1 fruit fly cellular context compared by ENCODE assay signal in genomic region chrX:2581793-2582503, dm6.
A peak's percentile ranks its signal among the peaks of the same experiment; 100 is the strongest.
TF ChIP-seq lines count a peak whose summit lies in the region.

No protein-coding gene starts in this region.

TF ChIP-seq in whole organism, embryonic, 481 proteins besides CTCF, POLR2A, EP300 and RAD21 (continued from another document and continues in another):
- TF ChIP-seq CG9932 (GFP tag; IDR thresholded peaks at IDR 0.05; lab: Robert Waterston, UW) (peak; percentile 81), so (GFP tag; IDR thresholded peaks at IDR 0.05; lab: Robert Waterston, UW) (peak; percentile 81; the same call in 2 of the 3 replicates), Optix (GFP tag; IDR thresholded peaks at IDR 0.05; lab: Robert Waterston, UW) (peak; percentile 71; the same call in 2 of the 3 replicates), unc-4 (GFP tag; IDR thresholded peaks at IDR 0.05; lab: Robert Waterston, UW; ENCODE audit: partially characterized antibody) (no peak), CG10267 (tag; optimal IDR thresholded peaks at IDR 0.05; lab: Kevin White, UChicago) (peak; percentile 52), CG6813 (GFP tag; optimal IDR thresholded peaks at IDR 0.05; lab: Kevin White, UChicago) (peak; percentile 74), CHES-1-like (GFP tag; optimal IDR thresholded peaks at IDR 0.05; lab: Kevin White, UChicago) (peak; percentile 79), grau (tag; optimal IDR thresholded peaks at IDR 0.05; lab: Kevin White, UChicago) (peak; percentile 73), her (GFP tag; optimal IDR thresholded peaks at IDR 0.05; lab: Kevin White, UChicago) (peak; percentile 84), CG1602 (GFP tag; optimal IDR thresholded peaks at IDR 0.05; lab: Kevin White, UChicago) (peak; percentile 23), CG18619 (GFP tag; optimal IDR thresholded peaks at IDR 0.05; lab: Kevin White, UChicago) (peak; percentile 75), dysf (GFP tag; IDR thresholded peaks at IDR 0.05; lab: Robert Waterston, UW) (peak; percentile 88), Xrp1 (GFP tag; IDR thresholded peaks at IDR 0.05; lab: Robert Waterston, UW) (peak; percentile 71), Hand (GFP tag; optimal IDR thresholded peaks at IDR 0.05; lab: Kevin White, UChicago) (peak; percentile 79), CG32532 (GFP tag; IDR thresholded peaks at IDR 0.05; lab: Robert Waterston, UW) (peak; percentile 88), CG11560 (tag; IDR thresholded peaks at IDR 0.05; lab: Robert Waterston, UW) (peak; percentile 58; the same call in 2 of the 3 replicates), pnt (GFP tag; optimal IDR thresholded peaks at IDR 0.05; lab: Kevin White, UChicago) (peak; percentile 70), CG12744 (GFP tag; optimal IDR thresholded peaks at IDR 0.05; lab: Kevin White, UChicago) (peak; percentile 41), gfzf (GFP tag; optimal IDR thresholded peaks at IDR 0.05; lab: Kevin White, UChicago) (no peak), CG4617 (GFP tag; optimal IDR thresholded peaks at IDR 0.05; lab: Kevin White, UChicago; ENCODE audit: borderline replicate concordance) (peak; percentile 21), MESR4 (GFP tag; optimal IDR thresholded peaks at IDR 0.05; lab: Kevin White, UChicago) (no peak), CG10462 (GFP tag; optimal IDR thresholded peaks at IDR 0.05; lab: Kevin White, UChicago) (peak; percentile 13), CG18262 (tag; optimal IDR thresholded peaks at IDR 0.05; lab: Kevin White, UChicago) (peak; percentile 40), row (GFP tag; IDR thresholded peaks at IDR 0.05; lab: Robert Waterston, UW) (peak; percentile 85), CG6854 (GFP tag; optimal IDR thresholded peaks at IDR 0.05; lab: Kevin White, UChicago) (peak; percentile 78), shn (GFP tag; optimal IDR thresholded peaks at IDR 0.05; lab: Kevin White, UChicago) (peak; percentile 71), abd-A (tag; optimal IDR thresholded peaks at IDR 0.05; lab: Kevin White, UChicago) (peak; percentile 33), ash1 (GFP tag; optimal IDR thresholded peaks at IDR 0.05; lab: Kevin White, UChicago) (no peak), Jarid2 (GFP tag; optimal IDR thresholded peaks at IDR 0.05; lab: Kevin White, UChicago) (peak; percentile 26), CG6765 (GFP tag; optimal IDR thresholded peaks at IDR 0.05; lab: Kevin White, UChicago) (peak; percentile 76), mam (GFP tag; optimal IDR thresholded peaks at IDR 0.05; lab: Kevin White, UChicago) (peak; percentile 80), Ssrp (tag; optimal IDR thresholded peaks at IDR 0.05; lab: Kevin White, UChicago) (peak; percentile 34), Abd-B (GFP tag; optimal IDR thresholded peaks at IDR 0.05; lab: Kevin White, UChicago) (peak; percentile 50), slou (GFP tag; optimal IDR thresholded peaks at IDR 0.05; lab: Kevin White, UChicago) (peak; percentile 53), Dek (tag; optimal IDR thresholded peaks at IDR 0.05; lab: Kevin White, UChicago) (peak; percentile 67), Six4 (GFP tag; optimal IDR thresholded peaks at IDR 0.05; lab: Kevin White, UChicago) (peak; percentile 41), croc (GFP tag; conservative IDR thresholded peaks at IDR 0.05; lab: Robert Waterston, UW) (no peak), CG3995 (GFP tag; optimal IDR thresholded peaks at IDR 0.05; lab: Kevin White, UChicago) (peak; percentile 8), CG34376 (GFP tag; optimal IDR thresholded peaks at IDR 0.05; lab: Kevin White, UChicago) (no peak), inv (GFP tag; IDR thresholded peaks at IDR 0.05; lab: Robert Waterston, UW; ENCODE audit: partially characterized antibody) (no peak), mirr (GFP tag; optimal IDR thresholded peaks at IDR 0.05; lab: Kevin White, UChicago) (no peak), CG11398 (GFP tag; optimal IDR thresholded peaks at IDR 0.05; lab: Kevin White, UChicago) (peak; percentile 52), br (optimal IDR thresholded peaks at IDR 0.05; lab: Kevin White, UChicago) (no peak), CG18011 (GFP tag; optimal IDR thresholded peaks at IDR 0.05; lab: Kevin White, UChicago) (peak; percentile 53), maf-S (GFP tag; optimal IDR thresholded peaks at IDR 0.05; lab: Kevin White, UChicago) (peak; percentile 63), Ets97D (GFP tag; optimal IDR thresholded peaks at IDR 0.05; lab: Kevin White, UChicago) (peak; percentile 24), HLHmδ (GFP tag; optimal IDR thresholded peaks at IDR 0.05; lab: Kevin White, UChicago) (no peak), CG5180 (GFP tag; optimal IDR thresholded peaks at IDR 0.05; lab: Kevin White, UChicago) (peak; percentile 3), Elba2 (GFP tag; optimal IDR thresholded peaks at IDR 0.05; lab: Kevin White, UChicago) (no peak), CG3065 (GFP tag; optimal IDR thresholded peaks at IDR 0.05; lab: Kevin White, UChicago) (no peak), cas (GFP tag; IDR thresholded peaks at IDR 0.05; lab: Robert Waterston, UW) (peak; percentile 62; the same call in 1 of the 2 replicates), ttk (GFP tag; IDR thresholded peaks at IDR 0.05; lab: Robert Waterston, UW) (peak; percentile 76), pum (GFP tag; optimal IDR thresholded peaks at IDR 0.05; lab: Kevin White, UChicago) (peak; percentile 69), D19A (tag; optimal IDR thresholded peaks at IDR 0.05; lab: Kevin White, UChicago) (peak; percentile 33), ro (GFP tag; IDR thresholded peaks at IDR 0.05; lab: Robert Waterston, UW) (no peak), CG17385 (GFP tag; optimal IDR thresholded peaks at IDR 0.05; lab: Kevin White, UChicago) (peak; percentile 71), cato (GFP tag; optimal IDR thresholded peaks at IDR 0.05; lab: Kevin White, UChicago; ENCODE audit: borderline replicate concordance) (peak; percentile 14), lbe (GFP tag; optimal IDR thresholded peaks at IDR 0.05; lab: Kevin White, UChicago) (no peak), CrebB (tag; optimal IDR thresholded peaks at IDR 0.05; lab: Kevin White, UChicago) (peak; percentile 33), Oli (tag; optimal IDR thresholded peaks at IDR 0.05; lab: Kevin White, UChicago) (peak; percentile 72), ac (GFP tag; optimal IDR thresholded peaks at IDR 0.05; lab: Kevin White, UChicago) (no peak), CG12071 (GFP tag; optimal IDR thresholded peaks at IDR 0.05; lab: Kevin White, UChicago) (peak; percentile 82), wor (GFP tag; IDR thresholded peaks at IDR 0.05; lab: Robert Waterston, UW) (peak; percentile 32; the same call in 1 of the 2 replicates), Xbp1 (GFP tag; optimal IDR thresholded peaks at IDR 0.05; lab: Kevin White, UChicago) (peak; percentile 77), seq (GFP tag; IDR thresholded peaks at IDR 0.05; lab: Robert Waterston, UW) (peak; percentile 80), kay (GFP tag; optimal IDR thresholded peaks at IDR 0.05; lab: Kevin White, UChicago) (peak; percentile 33), tio (GFP tag; optimal IDR thresholded peaks at IDR 0.05; lab: Kevin White, UChicago) (peak; percentile 64), jigr1 (GFP tag; IDR thresholded peaks at IDR 0.05; lab: Robert Waterston, UW) (no peak), Hmx (GFP tag; optimal IDR thresholded peaks at IDR 0.05; lab: Kevin White, UChicago) (no peak), bsh (GFP tag; optimal IDR thresholded peaks at IDR 0.05; lab: Kevin White, UChicago) (peak in 1 of 2 experiments; percentile 48), Myb (GFP tag; optimal IDR thresholded peaks at IDR 0.05; lab: Kevin White, UChicago) (peak; percentile 69), CG7271 (tag; optimal IDR thresholded peaks at IDR 0.05; lab: Kevin White, UChicago) (no peak), CG7556 (GFP tag; optimal IDR thresholded peaks at IDR 0.05; lab: Kevin White, UChicago) (peak; percentile 84), CG10959 (GFP tag; IDR thresholded peaks at IDR 0.05; lab: Robert Waterston, UW) (no peak), gsb-n (tag; optimal IDR thresholded peaks at IDR 0.05; lab: Kevin White, UChicago) (no peak), crol (GFP tag; IDR thresholded peaks at IDR 0.05; lab: Robert Waterston, UW) (no peak), pita (GFP tag; optimal IDR thresholded peaks at IDR 0.05; lab: Kevin White, UChicago) (no peak), grn (GFP tag; optimal IDR thresholded peaks at IDR 0.05; lab: Kevin White, UChicago) (no peak), Rfx (GFP tag; IDR thresholded peaks at IDR 0.05; lab: Robert Waterston, UW) (peak; percentile 87), CG13894 (tag; optimal IDR thresholded peaks at IDR 0.05; lab: Kevin White, UChicago) (peak; percentile 60), dm (GFP tag; optimal IDR thresholded peaks at IDR 0.05; lab: Kevin White, UChicago) (peak; percentile 44), CG2889 (GFP tag; IDR thresholded peaks at IDR 0.05; lab: Robert Waterston, UW) (peak; percentile 76; the same call in 1 of the 3 replicates), zf30C (GFP tag; optimal IDR thresholded peaks at IDR 0.05; lab: Kevin White, UChicago) (peak; percentile 27), tup (GFP tag; optimal IDR thresholded peaks at IDR 0.05; lab: Kevin White, UChicago) (peak; percentile 54), gcm (GFP tag; optimal IDR thresholded peaks at IDR 0.05; lab: Kevin White, UChicago) (no peak), sim (GFP tag; IDR thresholded peaks at IDR 0.05; lab: Robert Waterston, UW) (no peak), lilli (GFP tag; optimal IDR thresholded peaks at IDR 0.05; lab: Kevin White, UChicago) (peak; percentile 86), al (GFP tag; IDR thresholded peaks at IDR 0.05; lab: Robert Waterston, UW) (peak; percentile 46), CG8478 (optimal IDR thresholded peaks at IDR 0.05; lab: Kevin White, UChicago) (no peak), CG7357 (GFP tag; IDR thresholded peaks at IDR 0.05; lab: Robert Waterston, UW) (peak; percentile 70), Ravus (GFP tag; IDR thresholded peaks at IDR 0.05; lab: Robert Waterston, UW) (peak; percentile 51), CG17829 (tag; optimal IDR thresholded peaks at IDR 0.05; lab: Kevin White, UChicago) (peak; percentile 1), CG14441 (GFP tag; IDR thresholded peaks at IDR 0.05; lab: Robert Waterston, UW) (peak; percentile 84), ssp (GFP tag; IDR thresholded peaks at IDR 0.05; lab: Robert Waterston, UW) (peak; percentile 65), CG10147 (GFP tag; optimal IDR thresholded peaks at IDR 0.05; lab: Kevin White, UChicago) (peak; percentile 69), CG11456 (GFP tag; IDR thresholded peaks at IDR 0.05; lab: Robert Waterston, UW) (peak; percentile 79), CG10431 (GFP tag; optimal IDR thresholded peaks at IDR 0.05; lab: Kevin White, UChicago) (no peak), Doc2 (GFP tag; IDR thresholded peaks at IDR 0.05; lab: Robert Waterston, UW) (peak; percentile 43; the same call in 1 of the 2 replicates), CG12299 (tag; optimal IDR thresholded peaks at IDR 0.05; lab: Kevin White, UChicago) (peak; percentile 33), tna (GFP tag; IDR thresholded peaks at IDR 0.05; lab: Robert Waterston, UW; ENCODE audit: partially characterized antibody) (no peak), hth (optimal IDR thresholded peaks at IDR 0.05; lab: Kevin White, UChicago) (no peak), Lim3 (GFP tag; IDR thresholded peaks at IDR 0.05; lab: Robert Waterston, UW) (0 out of 2 replicates have a peak, but pooled peaks have one; percentile 18), NfI (GFP tag; optimal IDR thresholded peaks at IDR 0.05; lab: Kevin White, UChicago) (peak; percentile 74), CG2875 (GFP tag; optimal IDR thresholded peaks at IDR 0.05; lab: Kevin White, UChicago) (peak; percentile 26), NK7.1 (GFP tag; optimal IDR thresholded peaks at IDR 0.05; lab: Kevin White, UChicago) (peak; percentile 74), CG11696 (GFP tag; IDR thresholded peaks at IDR 0.05; lab: Robert Waterston, UW) (0 out of 2 replicates have a peak, but pooled peaks have one; percentile 29), E2f1 (GFP tag; IDR thresholded peaks at IDR 0.05; lab: Robert Waterston, UW) (peak; percentile 80), peb (GFP tag; IDR thresholded peaks at IDR 0.05; lab: Robert Waterston, UW) (peak; percentile 25; the same call in 1 of the 2 replicates), CG12155 (GFP tag; optimal IDR thresholded peaks at IDR 0.05; lab: Kevin White, UChicago) (peak; percentile 66), HLH3B (GFP tag; IDR thresholded peaks at IDR 0.05; lab: Robert Waterston, UW) (peak; percentile 79), CG15601 (tag; optimal IDR thresholded peaks at IDR 0.05; lab: Kevin White, UChicago) (no peak), chm (GFP tag; IDR thresholded peaks at IDR 0.05; lab: Robert Waterston, UW) (no peak), CG10274 (GFP tag; optimal IDR thresholded peaks at IDR 0.05; lab: Kevin White, UChicago) (peak; percentile 23), NC2β (GFP tag; optimal IDR thresholded peaks at IDR 0.05; lab: Kevin White, UChicago) (peak; percentile 40), Aef1 (GFP tag; IDR thresholded peaks at IDR 0.05; lab: Robert Waterston, UW) (peak; percentile 83), CG15011 (GFP tag; optimal IDR thresholded peaks at IDR 0.05; lab: Kevin White, UChicago) (peak; percentile 59), CG8944 (GFP tag; optimal IDR thresholded peaks at IDR 0.05; lab: Kevin White, UChicago) (peak; percentile 69), vvl (GFP tag; IDR thresholded peaks at IDR 0.05; lab: Robert Waterston, UW) (peak; percentile 86), Dad (GFP tag; optimal IDR thresholded peaks at IDR 0.05; lab: Kevin White, UChicago) (peak; percentile 79), knrl (GFP tag; IDR thresholded peaks at IDR 0.05; lab: Robert Waterston, UW; ENCODE audit: partially characterized antibody) (no peak), sd (tag; optimal IDR thresholded peaks at IDR 0.05; lab: Kevin White, UChicago) (peak; percentile 52), ci (GFP tag; IDR thresholded peaks at IDR 0.05; lab: Robert Waterston, UW) (peak; percentile 84), CG7786 (GFP tag; optimal IDR thresholded peaks at IDR 0.05; lab: Kevin White, UChicago) (peak; percentile 85), hkb (optimal IDR thresholded peaks at IDR 0.05; lab: Kevin White, UChicago) (no peak), hkb (GFP tag; IDR thresholded peaks at IDR 0.05; lab: Robert Waterston, UW) (peak; percentile 80), CG14050 (GFP tag; IDR thresholded peaks at IDR 0.05; lab: Robert Waterston, UW) (peak; percentile 67), CG6254 (GFP tag; optimal IDR thresholded peaks at IDR 0.05; lab: Kevin White, UChicago) (peak; percentile 5), org-1 (GFP tag; optimal IDR thresholded peaks at IDR 0.05; lab: Kevin White, UChicago) (peak; percentile 77), ase (GFP tag; IDR thresholded peaks at IDR 0.05; lab: Robert Waterston, UW) (peak; percentile 65; the same call in 1 of the 3 replicates), CG17802 (tag; optimal IDR thresholded peaks at IDR 0.05; lab: Kevin White, UChicago) (no peak), ind (GFP tag; optimal IDR thresholded peaks at IDR 0.05; lab: Kevin White, UChicago) (peak; percentile 88), CG15269 (tag; optimal IDR thresholded peaks at IDR 0.05; lab: Kevin White, UChicago) (peak; percentile 72)
